Fruit fly (Drosophila melanogaster) whole organism, prepupa: ENCODE measurements around the gene dhd.

Source experiments
- CG11902 ChIP-seq: fragments of 200-800 bp; sonication (Bioruptor generic); optimal IDR thresholded peaks from 3 replicates; lab custom pipeline; 2016; ENCODE audit warnings: missing biosample characterization, missing genetic modification characterization
- CG4318 ChIP-seq: fragments of 200-800 bp; sonication (Bioruptor generic); optimal IDR thresholded peaks from 3 replicates; lab custom pipeline; 2017; ENCODE audit warnings: missing biosample characterization, mild to moderate bottlenecking, missing genetic modification characterization
- ss ChIP-seq, 2 experiments: fragments of 200-800 bp; sonication (Bioruptor generic); optimal IDR thresholded peaks; 2 replicates in 1 of 2; 3 replicates in 1 of 2; lab custom pipeline; 2017 to 2018; ENCODE audit warnings: mild to moderate bottlenecking in 2 of 2, missing biosample characterization in 2 of 2, missing genetic modification characterization in 2 of 2, moderate library complexity in 1 of 2

DNA sequence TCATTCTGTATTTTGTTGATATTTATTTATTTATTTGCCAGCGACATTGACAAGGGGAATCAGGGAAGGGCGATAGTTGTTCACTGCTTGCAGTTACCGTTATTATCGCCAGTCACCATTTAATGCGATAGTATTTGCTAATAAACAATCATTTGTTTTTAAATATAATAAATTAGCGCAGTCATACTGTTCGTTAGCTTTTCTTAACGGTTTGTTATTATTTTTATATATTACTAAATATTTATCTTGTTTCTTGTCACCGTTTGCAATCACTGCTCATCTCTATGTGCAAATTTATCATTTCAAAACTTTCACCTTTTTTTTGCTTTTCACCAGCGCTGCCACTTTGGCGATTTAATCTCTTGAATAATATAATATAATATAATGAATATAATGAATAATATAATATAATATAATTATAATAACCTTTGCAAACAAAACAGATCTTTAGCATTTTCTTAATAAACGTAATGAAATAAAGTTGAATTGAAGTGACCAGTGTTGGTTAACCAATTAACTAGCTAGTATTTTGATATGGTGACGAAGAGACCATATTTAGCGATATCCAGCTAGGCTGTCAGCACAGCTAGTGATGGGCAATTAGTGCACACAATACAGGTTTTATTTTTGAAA is 17.4 kb downstream of the dhd start, which contains the start of the genes CG3309 and XRCC1:
- TF ChIP-seq CG11902 (GFP tag; lab: Kevin White, UChicago) (peak; percentile 9), CG4318 (GFP tag; lab: Kevin White, UChicago) (no peak), ss (GFP tag; optimal IDR thresholded peaks at IDR 0.05; lab: Kevin White, UChicago) (peak in 1 of 2 experiments; percentile 38)
